Fruit fly (Drosophila melanogaster) whole organism, embryonic: ENCODE data around the gene pyx.

ENCODE experiments used
- B-H1 ChIP-seq: fragments of 200-800 bp; sonication (Bioruptor generic); IDR thresholded peaks from 3 replicates; pipeline ENCODE4 v1.3.6; 2022; ENCODE audit warnings: missing biosample characterization, missing genetic modification characterization
- Bgb ChIP-seq: fragments of 200-800 bp; sonication (Bioruptor generic); IDR thresholded peaks from 2 replicates; pipeline ENCODE4 v1.3.6; 2022; ENCODE audit warnings: missing biosample characterization, missing genetic modification characterization; ENCODE audit not compliant: partially characterized antibody
- Blimp-1 ChIP-seq: fragments of 200-800 bp; sonication (Bioruptor generic); optimal IDR thresholded peaks from 3 replicates; lab custom pipeline; 2018; ENCODE audit warnings: missing biosample characterization, missing genetic modification characterization, mild to moderate bottlenecking, moderate library complexity, missing genetic modification reagents
- CG1024 ChIP-seq: fragments of 200-800 bp; sonication (Bioruptor generic); IDR thresholded peaks from 2 replicates; pipeline ENCODE4 v1.3.6; 2022; ENCODE audit warnings: missing biosample characterization, missing genetic modification characterization
- CG10321 ChIP-seq: fragments of 200-800 bp; sonication (Bioruptor generic); IDR thresholded peaks from 2 replicates; pipeline ENCODE4 v1.3.6; 2022; ENCODE audit warnings: missing biosample characterization, missing genetic modification characterization
- CG12104 ChIP-seq: fragments of 200-800 bp; sonication (Bioruptor generic); optimal IDR thresholded peaks from 3 replicates; lab custom pipeline; 2016; ENCODE audit warnings: missing biosample characterization, missing genetic modification characterization
- CG12155 ChIP-seq: fragments of 200-800 bp; sonication (Bioruptor generic); optimal IDR thresholded peaks from 3 replicates; lab custom pipeline; 2016; ENCODE audit warnings: missing biosample characterization, missing genetic modification characterization
- CG12299 ChIP-seq: fragments of 200-800 bp; sonication (Bioruptor generic); optimal IDR thresholded peaks from 2 replicates; lab custom pipeline; 2018; ENCODE audit warnings: missing biosample characterization, mild to moderate bottlenecking, missing genetic modification characterization
- CG14710 ChIP-seq: fragments of 200-800 bp; sonication (Bioruptor generic); optimal IDR thresholded peaks from 3 replicates; lab custom pipeline; 2019; ENCODE audit warnings: missing biosample characterization, mild to moderate bottlenecking, missing genetic modification characterization, moderate library complexity
- CG1603 ChIP-seq: fragments of 200-800 bp; sonication (Bioruptor generic); optimal IDR thresholded peaks from 2 replicates; lab custom pipeline; 2019; ENCODE audit warnings: missing biosample characterization, mild to moderate bottlenecking, missing genetic modification characterization, moderate library complexity
- CG1647 ChIP-seq: fragments of 200-800 bp; sonication (Bioruptor generic); optimal IDR thresholded peaks from 3 replicates; lab custom pipeline; 2016; ENCODE audit warnings: missing biosample characterization, missing genetic modification characterization
- CG17186 ChIP-seq: fragments of 200-800 bp; sonication (Bioruptor generic); optimal IDR thresholded peaks from 3 replicates; lab custom pipeline; 2017; ENCODE audit warnings: missing biosample characterization, missing genetic modification reagents, missing genetic modification characterization
- CG2120 ChIP-seq: fragments of 200-800 bp; sonication (Bioruptor generic); optimal IDR thresholded peaks from 3 replicates; lab custom pipeline; 2016; ENCODE audit warnings: missing biosample characterization, missing genetic modification characterization
- CG2889 ChIP-seq: fragments of 200-800 bp; sonication (Bioruptor generic); IDR thresholded peaks from 3 replicates; pipeline ENCODE4 v1.3.6; 2022; ENCODE audit warnings: missing biosample characterization, missing genetic modification characterization
- CG34376 ChIP-seq: fragments of 200-800 bp; sonication (Bioruptor generic); optimal IDR thresholded peaks from 2 replicates; lab custom pipeline; 2018; ENCODE audit warnings: missing biosample characterization, mild to moderate bottlenecking, missing genetic modification characterization
- CG42726 ChIP-seq: fragments of 200-800 bp; sonication (Bioruptor generic); IDR thresholded peaks from 2 replicates; pipeline ENCODE4 v1.3.6; 2022; ENCODE audit warnings: missing biosample characterization, missing genetic modification characterization; ENCODE audit not compliant: partially characterized antibody
- CG4404 ChIP-seq: fragments of 200-800 bp; sonication (Bioruptor generic); IDR thresholded peaks from 2 replicates; pipeline ENCODE4 v1.3.6; 2022; ENCODE audit warnings: missing biosample characterization, missing genetic modification characterization
- CG4707 ChIP-seq: fragments of 200-800 bp; sonication (Bioruptor generic); optimal IDR thresholded peaks from 2 replicates; lab custom pipeline; 2018; ENCODE audit warnings: missing biosample characterization, mild to moderate bottlenecking, missing genetic modification characterization, moderate library complexity
- CG7786 ChIP-seq: fragments of 200-800 bp; sonication (Bioruptor generic); optimal IDR thresholded peaks from 2 replicates; lab custom pipeline; 2016; ENCODE audit warnings: missing biosample characterization, missing genetic modification characterization
- CG7839 ChIP-seq: fragments of 200-800 bp; sonication (Bioruptor generic); optimal IDR thresholded peaks from 3 replicates; lab custom pipeline; 2018; ENCODE audit warnings: missing biosample characterization, mild to moderate bottlenecking, missing genetic modification characterization, moderate library complexity
- CG9437 ChIP-seq: fragments of 200-800 bp; sonication (Bioruptor generic); optimal IDR thresholded peaks from 2 replicates; lab custom pipeline; 2018; ENCODE audit warnings: missing biosample characterization, mild to moderate bottlenecking, missing genetic modification characterization
- CG9817 ChIP-seq: fragments of 200-800 bp; sonication (Bioruptor generic); optimal IDR thresholded peaks from 2 replicates; lab custom pipeline; 2018; ENCODE audit warnings: missing biosample characterization, mild to moderate bottlenecking, missing genetic modification characterization, moderate library complexity
- Chrac-16 ChIP-seq: fragments of 200-800 bp; sonication (Bioruptor generic); optimal IDR thresholded peaks from 3 replicates; lab custom pipeline; 2016; ENCODE audit warnings: missing biosample characterization, missing genetic modification characterization
- Dbx ChIP-seq: fragments of 200-800 bp; sonication (Bioruptor generic); IDR thresholded peaks from 3 replicates; pipeline ENCODE4 v1.3.6; 2022; ENCODE audit warnings: missing biosample characterization, missing genetic modification characterization
- Dip2 ChIP-seq: fragments of 200-800 bp; sonication (Bioruptor generic); IDR thresholded peaks from 2 replicates; pipeline ENCODE4 v1.3.6; 2022; ENCODE audit warnings: missing biosample characterization, missing genetic modification characterization
- Dp ChIP-seq: fragments of 200-800 bp; sonication (Bioruptor generic); optimal IDR thresholded peaks from 2 replicates; lab custom pipeline; 2018; ENCODE audit warnings: missing biosample characterization, mild to moderate bottlenecking, missing genetic modification characterization, moderate library complexity
- HLH3B ChIP-seq: fragments of 200-800 bp; sonication (Bioruptor generic); IDR thresholded peaks from 2 replicates; pipeline ENCODE4 v1.3.6; 2022; ENCODE audit warnings: missing biosample characterization, missing genetic modification characterization
- HLH4C ChIP-seq: fragments of 200-800 bp; sonication (Bioruptor generic); IDR thresholded peaks from 3 replicates; pipeline ENCODE4 v1.3.6; 2022; ENCODE audit warnings: missing biosample characterization, missing genetic modification characterization; ENCODE audit not compliant: partially characterized antibody
- Neu2 ChIP-seq: fragments of 200-800 bp; sonication (Bioruptor generic); optimal IDR thresholded peaks from 3 replicates; lab custom pipeline; 2016; ENCODE audit warnings: missing biosample characterization, missing genetic modification characterization, borderline replicate concordance
- Nf-YC ChIP-seq: fragments of 200-800 bp; optimal IDR thresholded peaks from 3 replicates; lab custom pipeline; 2019; ENCODE audit warnings: missing biosample characterization, mild to moderate bottlenecking, missing genetic modification characterization, moderate library complexity
- Rfx ChIP-seq: fragments of 200-800 bp; sonication (Bioruptor generic); IDR thresholded peaks from 2 replicates; pipeline ENCODE4 v1.3.6; 2022; ENCODE audit warnings: missing biosample characterization, missing genetic modification characterization
- Sry-δ ChIP-seq: fragments of 200-800 bp; sonication (Bioruptor generic); optimal IDR thresholded peaks from 2 replicates; lab custom pipeline; 2016; ENCODE audit warnings: missing biosample characterization, missing genetic modification characterization
- bbx ChIP-seq: fragments of 200-800 bp; sonication (Bioruptor generic); IDR thresholded peaks from 2 replicates; pipeline ENCODE4 v1.3.6; 2022; ENCODE audit warnings: missing biosample characterization, missing genetic modification characterization; ENCODE audit not compliant: partially characterized antibody
- btn ChIP-seq: fragments of 200-800 bp; sonication (Bioruptor generic); optimal IDR thresholded peaks from 2 replicates; lab custom pipeline; 2016; ENCODE audit warnings: missing biosample characterization, missing genetic modification characterization
- chm ChIP-seq: fragments of 200-800 bp; sonication (Bioruptor generic); IDR thresholded peaks from 2 replicates; pipeline ENCODE4 v1.3.6; 2022; ENCODE audit warnings: missing biosample characterization, missing genetic modification characterization
- dmrt11E ChIP-seq: fragments of 200-800 bp; sonication (Bioruptor generic); optimal IDR thresholded peaks from 3 replicates; lab custom pipeline; 2018; ENCODE audit warnings: missing biosample characterization, mild to moderate bottlenecking, missing genetic modification characterization, moderate library complexity
- emc ChIP-seq: fragments of 200-800 bp; sonication (Bioruptor generic); optimal IDR thresholded peaks from 2 replicates; lab custom pipeline; 2016; ENCODE audit warnings: missing biosample characterization, missing genetic modification characterization
- fd3F ChIP-seq: fragments of 200-800 bp; sonication (Bioruptor generic); optimal IDR thresholded peaks from 2 replicates; lab custom pipeline; 2018; ENCODE audit warnings: missing biosample characterization, mild to moderate bottlenecking, missing genetic modification characterization, moderate library complexity
- kay ChIP-seq: fragments of 200-800 bp; sonication (Bioruptor generic); optimal IDR thresholded peaks from 2 replicates; lab custom pipeline; 2016; ENCODE audit warnings: missing biosample characterization, missing genetic modification characterization
- mld ChIP-seq: fragments of 200-800 bp; sonication (Bioruptor generic); IDR thresholded peaks from 3 replicates; pipeline ENCODE4 v1.3.6; 2022; ENCODE audit warnings: missing biosample characterization, missing genetic modification characterization; ENCODE audit not compliant: partially characterized antibody
- nau ChIP-seq: fragments of 200-800 bp; sonication (Bioruptor generic); optimal IDR thresholded peaks from 3 replicates; lab custom pipeline; 2017; ENCODE audit warnings: missing biosample characterization, mild to moderate bottlenecking, missing genetic modification characterization, missing genetic modification reagents
- nom ChIP-seq: fragments of 200-800 bp; sonication (Bioruptor generic); optimal IDR thresholded peaks from 2 replicates; lab custom pipeline; 2017; ENCODE audit warnings: missing biosample characterization, missing genetic modification characterization, mild to moderate bottlenecking, moderate library complexity, missing genetic modification reagents
- pho ChIP-seq: fragments of 200-800 bp; sonication (Bioruptor generic); optimal IDR thresholded peaks from 2 replicates; lab custom pipeline; 2016; ENCODE audit warnings: missing biosample characterization, missing genetic modification characterization
- pzg ChIP-seq: fragments of 200-800 bp; sonication (Bioruptor generic); optimal IDR thresholded peaks from 3 replicates; lab custom pipeline; 2018; ENCODE audit warnings: missing biosample characterization, mild to moderate bottlenecking, missing genetic modification characterization, moderate library complexity
- sd ChIP-seq: fragments of 200-800 bp; sonication (Bioruptor generic); optimal IDR thresholded peaks from 3 replicates; lab custom pipeline; 2018; ENCODE audit warnings: missing biosample characterization, mild to moderate bottlenecking, missing genetic modification characterization, moderate library complexity
- sima ChIP-seq: fragments of 200-800 bp; sonication (Bioruptor generic); optimal IDR thresholded peaks from 2 replicates; lab custom pipeline; 2016; ENCODE audit warnings: missing biosample characterization, missing genetic modification characterization
- sug ChIP-seq: fragments of 200-800 bp; optimal IDR thresholded peaks from 2 replicates; lab custom pipeline; 2019; ENCODE audit warnings: missing biosample characterization, mild to moderate bottlenecking, missing genetic modification characterization, moderate library complexity
- usp ChIP-seq: fragments of >200 bp; optimal IDR thresholded peaks from 2 replicates; lab custom pipeline; 2017; ENCODE audit warnings: missing biosample characterization, missing genetic modification characterization
- yki ChIP-seq: fragments of >200 bp; optimal IDR thresholded peaks from 3 replicates; lab custom pipeline; 2018

The pyx gene

DNA sequence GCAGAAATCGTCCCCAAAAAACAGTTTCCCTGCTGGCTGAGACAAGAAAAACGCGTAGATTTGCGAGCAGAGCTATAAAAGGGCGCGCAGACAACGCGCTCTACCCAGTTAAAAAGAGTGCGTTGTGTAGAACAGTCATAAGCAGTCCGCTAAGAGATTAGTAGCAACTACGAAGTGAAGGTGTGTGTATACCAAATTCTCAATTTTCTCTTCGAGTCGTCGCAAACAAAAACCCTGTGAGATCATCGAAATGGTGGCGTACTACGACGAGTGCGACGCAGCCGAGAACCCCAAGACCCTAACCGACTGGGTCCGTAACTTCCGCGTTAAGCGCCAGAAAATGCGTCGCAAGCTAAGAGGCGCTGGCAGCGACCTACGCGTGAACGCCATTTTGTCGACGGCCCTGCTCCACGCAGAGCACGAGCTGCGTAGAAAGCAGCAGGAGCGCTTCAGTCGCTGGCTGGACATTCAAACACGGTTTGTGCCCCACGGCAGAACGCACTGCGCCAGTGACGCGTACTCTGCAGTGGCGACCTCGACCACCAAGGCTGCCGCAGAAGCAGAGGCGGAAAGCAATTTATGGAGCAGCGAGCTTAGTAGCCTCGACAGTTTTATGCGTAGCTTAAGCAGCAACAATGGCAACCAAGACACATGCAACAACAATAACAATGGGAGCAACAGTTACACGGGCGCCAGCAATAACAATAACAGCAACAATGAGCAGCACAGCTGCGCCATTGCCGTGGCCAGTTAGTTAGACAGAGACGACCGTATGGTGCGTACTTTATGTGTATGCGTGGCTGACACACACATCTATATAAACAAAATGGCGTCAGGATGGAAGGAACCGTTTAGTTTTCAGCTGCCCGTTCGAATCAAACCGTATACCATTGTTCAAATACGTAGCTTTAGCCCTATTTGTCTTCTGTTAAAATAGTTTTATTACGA lies 1.4 kb upstream of the pyx start (continued):
- no peak for TF ChIP-seq Sry-δ (GFP tag; lab: Kevin White, UChicago)
- no peak for TF ChIP-seq CG12104 (GFP tag; lab: Kevin White, UChicago)
- no peak for TF ChIP-seq Chrac-16 (GFP tag; lab: Kevin White, UChicago)
- TF ChIP-seq bbx (GFP tag; lab: Robert Waterston, UW), result peak; percentile 64
- TF ChIP-seq B-H1 (GFP tag; lab: Robert Waterston, UW), result peak; percentile 46; the same call in 1 of the 3 replicates
- no peak for TF ChIP-seq sd (tag; lab: Kevin White, UChicago)
- no peak for TF ChIP-seq fd3F (GFP tag; lab: Kevin White, UChicago)
- TF ChIP-seq CG1647 (GFP tag; lab: Kevin White, UChicago), result no peak
- TF ChIP-seq HLH3B (GFP tag; lab: Robert Waterston, UW), result peak; percentile 11; the same call in 1 of the 2 replicates
- no peak for TF ChIP-seq CG12299
- TF ChIP-seq Bgb, result peak; percentile 65
- TF ChIP-seq btn (GFP tag; lab: Kevin White, UChicago), result no peak
- TF ChIP-seq CG4404 (GFP tag; lab: Robert Waterston, UW), result no peak
- peak; percentile 34 for TF ChIP-seq pho (GFP tag; lab: Kevin White, UChicago)
- no peak for TF ChIP-seq sima (GFP tag; lab: Kevin White, UChicago)
- no peak for TF ChIP-seq mld (GFP tag; lab: Robert Waterston, UW)
- no peak for TF ChIP-seq CG2120 (GFP tag; lab: Kevin White, UChicago)
- TF ChIP-seq CG14710 (tag; lab: Kevin White, UChicago), result no peak
- TF ChIP-seq Neu2 (GFP tag; lab: Kevin White, UChicago), result no peak
- TF ChIP-seq nau (GFP tag; lab: Kevin White, UChicago), result no peak
- TF ChIP-seq dmrt11E (tag; lab: Kevin White, UChicago), result no peak
- no peak for TF ChIP-seq Dp (GFP tag; lab: Kevin White, UChicago)
- no peak for TF ChIP-seq emc (GFP tag; lab: Kevin White, UChicago)
- TF ChIP-seq Dip2 (GFP tag; lab: Robert Waterston, UW), result no peak
- TF ChIP-seq nom (GFP tag; lab: Kevin White, UChicago), result peak; percentile 78
- TF ChIP-seq yki (lab: Kevin White, UChicago), result no peak
- peak; percentile 82 for TF ChIP-seq chm (GFP tag; lab: Robert Waterston, UW)
- TF ChIP-seq CG34376, result peak; percentile 64
- peak; percentile 25 for TF ChIP-seq Dbx (GFP tag; lab: Robert Waterston, UW)
- TF ChIP-seq CG4707 (GFP tag; lab: Kevin White, UChicago), result no peak
- TF ChIP-seq pzg (GFP tag; lab: Kevin White, UChicago), result peak; percentile 20
- no peak for TF ChIP-seq usp (GFP tag; lab: Kevin White, UChicago)
- TF ChIP-seq CG2889 (GFP tag; lab: Robert Waterston, UW), result no peak
- TF ChIP-seq CG42726 (GFP tag; lab: Robert Waterston, UW), result peak; percentile 70
- TF ChIP-seq CG10321 (GFP tag; lab: Robert Waterston, UW), result peak; percentile 96
- TF ChIP-seq CG1603, result peak; percentile 26
- no peak for TF ChIP-seq CG12155 (GFP tag; lab: Kevin White, UChicago)
- peak; percentile 6; the same call in 1 of the 2 replicates for TF ChIP-seq CG1024 (GFP tag; lab: Robert Waterston, UW)
- no peak for TF ChIP-seq Blimp-1
- TF ChIP-seq kay (GFP tag; lab: Kevin White, UChicago), result no peak
- TF ChIP-seq CG9817 (tag; lab: Kevin White, UChicago), result no peak
- peak; percentile 43; the same call in 1 of the 3 replicates for TF ChIP-seq HLH4C
- TF ChIP-seq CG9437 (GFP tag; lab: Kevin White, UChicago), result no peak
- peak; percentile 24 for TF ChIP-seq Nf-YC (tag; lab: Kevin White, UChicago)
- peak; percentile 41 for TF ChIP-seq Rfx (GFP tag; lab: Robert Waterston, UW)
- TF ChIP-seq CG17186 (GFP tag; lab: Kevin White, UChicago), result no peak
- no peak for TF ChIP-seq CG7839
- no peak for TF ChIP-seq CG7786
- TF ChIP-seq sug (tag; lab: Kevin White, UChicago), result peak; percentile 44
